Fruit fly (Drosophila melanogaster) whole organism, adult: Measurements from ENCODE around the gene milt.

Experiments
- CG7101 ChIP-seq: fragments of 200-800 bp; sonication (Bioruptor generic); optimal IDR thresholded peaks from 2 replicates; lab custom pipeline; 2018; ENCODE audit warnings: missing biosample characterization, mild to moderate bottlenecking, missing genetic modification characterization, moderate library complexity
- cnc ChIP-seq, 2 experiments: fragments of >200 bp; optimal IDR thresholded peaks; 2 replicates each; lab custom pipeline; 2017
- kay ChIP-seq: fragments of 200-800 bp; sonication (Bioruptor generic); peaks from one replicate; lab custom pipeline; 2016; ENCODE audit warnings: missing biosample characterization, missing genetic modification characterization, borderline replicate concordance
- pad ChIP-seq: fragments of 200-800 bp; sonication (Bioruptor generic); optimal IDR thresholded peaks from 3 replicates; lab custom pipeline; 2017; ENCODE audit warnings: missing biosample characterization, missing genetic modification characterization, mild to moderate bottlenecking, moderate library complexity, missing genetic modification reagents
- tj ChIP-seq: fragments of 200-800 bp; sonication (Bioruptor generic); optimal IDR thresholded peaks from 3 replicates; lab custom pipeline; 2017; ENCODE audit warnings: missing biosample characterization, mild to moderate bottlenecking, missing genetic modification characterization, moderate library complexity

DNA sequence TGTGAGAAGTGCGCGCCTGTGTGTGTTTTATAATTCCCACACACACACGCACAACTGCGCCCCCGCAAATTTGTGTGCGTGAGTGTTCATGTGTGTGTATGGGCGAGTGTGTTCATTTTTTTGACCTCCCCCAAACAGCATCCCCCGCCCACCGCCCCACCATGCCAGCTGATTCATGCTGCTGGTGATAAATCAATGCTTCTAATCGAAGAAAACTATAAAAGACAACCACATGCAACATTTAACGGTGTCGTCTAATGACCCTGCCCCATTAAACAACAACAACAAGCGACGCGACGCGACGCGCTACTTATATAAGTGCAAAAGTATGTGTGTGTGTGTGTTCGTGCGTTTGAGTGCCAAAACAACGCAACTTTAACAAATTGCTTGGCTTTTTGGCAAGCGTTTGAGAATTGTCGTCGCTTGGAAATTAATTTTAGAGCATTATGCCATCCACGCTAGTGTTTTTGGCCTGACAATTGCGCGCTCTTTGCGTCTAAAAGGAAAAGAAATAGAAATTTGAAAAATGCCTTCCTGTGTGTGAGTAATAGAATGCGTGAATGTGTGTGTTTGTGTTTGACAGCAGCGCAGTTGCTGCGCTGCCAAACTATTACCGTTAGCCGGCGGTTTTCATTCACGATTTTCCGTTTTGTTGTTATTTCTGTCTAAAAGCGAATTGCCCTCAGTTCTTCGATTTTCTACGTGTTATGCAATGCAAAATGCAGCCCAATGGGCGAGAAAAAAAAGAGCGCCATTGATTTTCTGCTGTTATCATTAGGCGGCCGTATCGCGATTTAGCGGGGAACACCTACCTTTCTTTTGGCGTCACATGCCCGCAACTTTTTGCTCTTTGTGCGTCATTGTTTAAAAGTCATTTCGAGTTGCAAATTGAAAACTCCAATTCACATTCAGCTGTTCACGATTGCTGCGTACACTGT, 1.1 kb downstream of the milt start:
- TF ChIP-seq kay (no peak), tj (GFP tag; lab: Kevin White, UChicago) (no peak), CG7101 (tag; lab: Kevin White, UChicago) (no peak), pad (GFP tag; lab: Kevin White, UChicago) (no peak), cnc (optimal IDR thresholded peaks at IDR 0.05; lab: Kevin White, UChicago) (no peak)
